Fruit fly (Drosophila melanogaster): Measurements from ENCODE around the gene CG17010.

DNA sequence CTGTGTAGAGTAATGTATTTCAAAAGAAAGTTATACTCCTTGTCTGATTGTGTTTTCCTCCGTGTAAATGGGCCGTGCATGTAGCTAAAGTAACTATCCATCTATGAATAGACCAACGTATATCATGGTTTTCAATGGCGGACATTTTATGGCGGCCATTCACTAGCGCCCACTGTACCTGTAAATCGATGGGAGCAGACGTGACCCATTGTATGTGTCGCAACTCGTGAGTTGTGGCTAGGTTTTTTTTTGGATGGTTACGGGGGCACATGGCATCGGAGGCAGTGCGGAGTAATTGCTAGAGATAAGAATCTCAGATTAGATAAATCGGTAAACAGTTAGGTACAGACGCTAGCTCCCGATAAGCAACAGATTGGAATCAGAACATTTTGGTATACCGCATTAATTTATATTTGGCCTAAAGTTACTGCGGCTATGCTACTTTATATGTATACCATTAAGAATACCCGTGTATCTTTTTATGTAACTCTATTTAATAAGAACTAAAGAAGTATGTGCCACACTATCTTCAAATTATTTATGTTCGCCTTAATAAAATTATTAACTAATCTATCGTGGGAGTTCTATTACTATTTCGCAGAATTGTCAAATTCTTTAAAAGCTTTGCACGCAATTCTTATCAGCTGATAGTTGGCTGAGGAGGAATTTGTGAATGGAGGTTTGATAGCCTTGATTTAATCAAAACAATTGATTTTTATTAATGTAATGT is 9.9 kb upstream of the CG17010 start:
- TF ChIP-seq h (optimal IDR thresholded peaks at IDR 0.05) (no peak), Myc (optimal IDR thresholded peaks at IDR 0.05) (no peak), ttk (optimal IDR thresholded peaks at IDR 0.05) (no peak), psq (optimal IDR thresholded peaks at IDR 0.05) (no peak), Sin3A (optimal IDR thresholded peaks at IDR 0.05) (no peak), insv (optimal IDR thresholded peaks at IDR 0.05) (no peak)
